Worm (Caenorhabditis elegans) whole organism, L3 larva: ENCODE data around the gene C36B7.4.

Source experiments
- ama-1 ChIP-seq: fragments of 150-350 bp; optimal IDR thresholded peaks from 2 replicates; lab custom pipeline; 2018
- ceh-16 ChIP-seq: sonication (generic microtip); optimal IDR thresholded peaks from 2 replicates; lab custom pipeline; 2017; ENCODE audit warnings: missing biosample characterization, missing genetic modification characterization
- ceh-82 ChIP-seq: fragments of 150-350 bp; optimal IDR thresholded peaks from 2 replicates; lab custom pipeline; 2014; ENCODE audit warnings: missing biosample characterization, missing genetic modification characterization
- hmg-11 ChIP-seq: sonication (generic microtip); optimal IDR thresholded peaks from 2 replicates; lab custom pipeline; 2016; ENCODE audit warnings: missing genetic modification characterization, missing compliant biosample characterization
- lin-15B ChIP-seq: fragments of 150-350 bp; optimal IDR thresholded peaks from 2 replicates; lab custom pipeline; 2014; ENCODE audit warnings: missing biosample characterization, missing genetic modification characterization
- nhr-237 ChIP-seq: fragments of 150-350 bp; optimal IDR thresholded peaks from 2 replicates; lab custom pipeline; 2014; ENCODE audit warnings: missing biosample characterization, missing genetic modification characterization
- nhr-28 ChIP-seq: fragments of 150-350 bp; optimal IDR thresholded peaks from 2 replicates; lab custom pipeline; 2014; ENCODE audit warnings: missing biosample characterization, missing genetic modification characterization
- nhr-76 ChIP-seq: fragments of 150-350 bp; sonication (generic microtip); optimal IDR thresholded peaks from 5 replicates; lab custom pipeline; 2014; ENCODE audit warnings: missing biosample characterization, missing genetic modification characterization
- nhr-77 ChIP-seq: fragments of 150-350 bp; optimal IDR thresholded peaks from 2 replicates; lab custom pipeline; 2014; ENCODE audit warnings: missing biosample characterization, missing genetic modification characterization
- pha-4 ChIP-seq: fragments of 150-350 bp; optimal IDR thresholded peaks from 2 replicates; lab custom pipeline; 2014; ENCODE audit warnings: missing biosample characterization, missing genetic modification reagents, missing genetic modification characterization
- skn-1 ChIP-seq: fragments of 150-350 bp; optimal IDR thresholded peaks from 2 replicates; lab custom pipeline; 2014; ENCODE audit warnings: missing biosample characterization, missing genetic modification characterization
- tbx-2 ChIP-seq: sonication (generic microtip); optimal IDR thresholded peaks from 2 replicates; lab custom pipeline; 2016; ENCODE audit warnings: mild to moderate bottlenecking, missing genetic modification characterization, missing compliant biosample characterization
- unc-62 ChIP-seq: fragments of 150-350 bp; sonication (generic microtip); optimal IDR thresholded peaks from 4 replicates; lab custom pipeline; 2014; ENCODE audit warnings: missing biosample characterization, missing genetic modification reagents, missing genetic modification characterization
- ztf-11 ChIP-seq: fragments of 150-350 bp; optimal IDR thresholded peaks from 2 replicates; lab custom pipeline; 2014; ENCODE audit warnings: missing biosample characterization, missing genetic modification characterization

DNA sequence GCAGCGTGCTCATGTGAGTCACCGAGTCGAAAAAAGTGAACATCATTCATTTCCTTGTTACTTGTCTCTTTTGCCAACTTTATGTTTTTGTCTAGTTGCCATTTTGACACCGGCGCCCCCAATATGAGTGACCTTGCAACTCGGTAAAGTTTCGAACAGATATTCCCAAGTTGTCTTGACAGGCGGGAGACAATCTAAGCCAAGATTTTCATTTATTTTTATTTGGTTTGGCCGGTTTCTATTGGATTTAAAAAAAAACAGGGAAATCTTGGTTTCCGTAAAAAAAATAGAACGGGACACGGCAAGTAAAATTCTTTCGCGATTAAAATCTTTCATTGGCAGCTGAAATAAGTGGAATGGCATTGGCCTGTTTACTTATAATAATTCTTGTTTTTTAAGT lies 45.4 kb upstream of the C36B7.4 start:
- TF ChIP-seq hmg-11 = no peak
- no peak for TF ChIP-seq ztf-11 (tag; lab: Kevin White, UChicago)
- no peak for TF ChIP-seq lin-15B (tag; lab: Kevin White, UChicago)
- TF ChIP-seq ceh-82 (tag; lab: Kevin White, UChicago) = no peak
- no peak for TF ChIP-seq pha-4 (tag; lab: Kevin White, UChicago)
- TF ChIP-seq nhr-28 (tag; lab: Kevin White, UChicago) = no peak
- TF ChIP-seq nhr-237 (tag; lab: Kevin White, UChicago) = no peak
- no peak for TF ChIP-seq tbx-2 (tag; lab: Kevin White, UChicago)
- TF ChIP-seq unc-62 (GFP tag; lab: Kevin White, UChicago) = no peak
- no peak for TF ChIP-seq nhr-76 (tag; lab: Kevin White, UChicago)
- TF ChIP-seq ceh-16 (tag; lab: Kevin White, UChicago) = no peak
- no peak for TF ChIP-seq nhr-77 (tag; lab: Kevin White, UChicago)
- no peak for TF ChIP-seq ama-1 (lab: Kevin White, UChicago)
- TF ChIP-seq skn-1 (tag; lab: Kevin White, UChicago) = no peak
